Fruit fly (Drosophila melanogaster) whole organism: Measurements from ENCODE around the gene Prosalpha6T.

Experiments used
- CG8478 ChIP-seq: fragments of >200 bp; optimal IDR thresholded peaks from 2 replicates; lab custom pipeline; 2018; ENCODE audit warnings: inconsistent platforms
- Dll ChIP-seq: fragments of >200 bp; optimal IDR thresholded peaks from 2 replicates; lab custom pipeline; 2017
- psq ChIP-seq: fragments of >200 bp; optimal IDR thresholded peaks from 2 replicates; lab custom pipeline; 2017
- usp ChIP-seq: fragments of >200 bp; optimal IDR thresholded peaks from 2 replicates; lab custom pipeline; 2017; ENCODE audit warnings: missing biosample characterization, missing genetic modification characterization, mixed read lengths

DNA sequence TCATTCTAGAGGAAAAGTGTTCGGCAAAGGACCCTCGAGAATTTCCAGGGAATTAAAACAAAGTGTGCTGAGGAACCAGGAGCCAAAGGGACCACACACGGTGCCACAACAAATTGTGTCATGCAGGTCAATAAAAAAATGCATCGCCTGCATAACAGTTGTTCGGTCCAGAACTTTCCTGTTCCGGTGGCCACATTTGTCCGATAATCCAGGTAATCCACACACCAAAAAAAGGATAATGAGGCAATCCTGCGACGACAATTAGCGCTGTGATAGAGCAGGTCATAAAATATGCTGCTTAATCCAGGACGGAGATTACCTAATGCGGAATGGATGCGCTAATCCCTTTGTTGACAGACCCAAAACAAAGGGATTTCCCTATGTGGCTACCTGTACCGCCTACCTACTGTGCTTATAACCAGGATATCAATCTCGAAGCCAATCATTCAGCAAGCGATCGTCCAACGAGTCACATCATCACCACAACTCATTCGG, 2.4 kb upstream of the Prosalpha6T start, which contains the start of gene CG16815:
- TF ChIP-seq Dll (lab: Kevin White, UChicago) = no peak
- TF ChIP-seq psq = no peak
- TF ChIP-seq usp = no peak
- TF ChIP-seq CG8478 (lab: Kevin White, UChicago) = no peak
